Worm (Caenorhabditis elegans) whole organism, midembryonic: Measurements from ENCODE around the gene M176.11.

Experiments
- T22C8.4 ChIP-seq: fragments of 200-800 bp; sonication (Bioruptor generic); IDR thresholded peaks from 2 replicates; pipeline ENCODE4 v1.3.6; 2022; ENCODE audit warnings: missing genetic modification characterization, missing compliant biosample characterization
- cog-1 ChIP-seq: sonication (generic microtip); optimal IDR thresholded peaks from 2 replicates; lab custom pipeline; 2016; ENCODE audit warnings: missing genetic modification characterization, missing compliant biosample characterization
- flt-1 ChIP-seq: fragments of 200-800 bp; sonication (Bioruptor generic); IDR thresholded peaks from 2 replicates; pipeline ENCODE4 v1.3.6; 2022; ENCODE audit warnings: missing genetic modification characterization, missing compliant biosample characterization
- klf-2 ChIP-seq: fragments of 200-800 bp; sonication (Bioruptor generic); conservative IDR thresholded peaks from 2 replicates; pipeline ENCODE4 v1.3.6; 2022; ENCODE audit warnings: missing genetic modification reagents, missing genetic modification characterization, missing compliant biosample characterization
- med-1 ChIP-seq: sonication (generic microtip); optimal IDR thresholded peaks from 2 replicates; lab custom pipeline; 2017; ENCODE audit warnings: missing genetic modification characterization, mild to moderate bottlenecking, missing compliant biosample characterization, antibody characterized with exemption, missing genetic modification reagents; ENCODE audit not compliant: insufficient read depth
- ref-1 ChIP-seq: fragments of 200-800 bp; sonication (Bioruptor generic); conservative IDR thresholded peaks from 2 replicates; pipeline ENCODE4 v1.3.6; 2022; ENCODE audit warnings: missing genetic modification reagents, missing genetic modification characterization, missing compliant biosample characterization
- tab-1 ChIP-seq: fragments of 200-800 bp; sonication (Bioruptor generic); IDR thresholded peaks from 2 replicates; pipeline ENCODE4 v1.3.6; 2022; ENCODE audit warnings: missing genetic modification characterization, missing compliant biosample characterization
- ztf-23 ChIP-seq: fragments of 200-800 bp; sonication (Bioruptor generic); IDR thresholded peaks from 2 replicates; pipeline ENCODE4 v1.3.6; 2022; ENCODE audit warnings: missing genetic modification reagents, missing genetic modification characterization, missing compliant biosample characterization
- ztf-29 ChIP-seq: fragments of 200-800 bp; sonication (Bioruptor generic); IDR thresholded peaks from 2 replicates; pipeline ENCODE4 v1.3.6; 2022; ENCODE audit warnings: missing genetic modification reagents, missing genetic modification characterization, missing compliant biosample characterization

The M176.11 gene

DNA sequence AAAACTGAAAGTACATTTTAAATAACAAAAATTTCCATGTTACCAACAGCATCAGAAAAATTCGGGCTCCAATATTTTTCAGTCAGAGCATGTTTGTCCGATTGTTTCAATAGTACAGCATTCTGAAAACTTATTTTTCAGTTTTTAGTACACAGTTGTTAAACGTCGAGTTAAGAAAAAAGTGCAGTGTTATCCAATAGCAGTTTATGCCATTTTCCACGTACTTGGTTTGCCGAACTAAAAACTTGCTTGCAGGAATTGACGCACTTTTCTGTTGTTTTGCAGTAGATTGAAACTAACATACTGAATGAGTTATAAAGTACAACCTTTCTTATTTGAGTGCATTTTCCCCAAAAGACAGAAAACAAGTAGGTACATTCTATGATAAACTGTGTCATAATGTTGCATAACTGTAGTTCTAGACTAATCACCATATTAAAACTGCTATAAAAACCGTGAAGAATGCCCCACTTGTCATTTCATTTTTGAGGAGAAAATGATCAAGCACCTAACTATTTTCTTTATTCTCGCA, 23.6 kb upstream of the M176.11 start, which contains the start of the genes Y51B9A.14 and Y51B9A.8:
Gene Y51B9A.14, minus strand, starts transcription at position 101 of the 532 bp plus-strand sequence.
Gene Y51B9A.8, plus strand, starts transcription at position 482 of the 532 bp plus-strand sequence.
- TF ChIP-seq ztf-29 (GFP tag; lab: Robert Waterston, UW): no peak
- TF ChIP-seq flt-1: no peak
- no peak for TF ChIP-seq T22C8.4 (GFP tag; lab: Robert Waterston, UW)
- TF ChIP-seq ztf-23: no peak
- no peak for TF ChIP-seq tab-1 (GFP tag; lab: Robert Waterston, UW)
- TF ChIP-seq ref-1 (GFP tag; lab: Robert Waterston, UW): no peak
- TF ChIP-seq cog-1 (tag; lab: Kevin White, UChicago): no peak

ce11 chrII:9399746-9400145, 22.3 kb upstream of the M176.11 start, which contains the start of gene Y51B9A.7:
Gene Y51B9A.7, plus strand, starts transcription at chrII:9400046.
- no peak for TF ChIP-seq cog-1 (tag; lab: Kevin White, UChicago)
- no peak for TF ChIP-seq T22C8.4 (GFP tag; lab: Robert Waterston, UW)

ce11 chrII:9403087-9403486, 19.0 kb upstream of the M176.11 start, which contains the start of gene Y51B9A.6:
Gene Y51B9A.6, minus strand, starts transcription at chrII:9403187.
- TF ChIP-seq ztf-23 (no peak), T22C8.4 (GFP tag; lab: Robert Waterston, UW) (no peak), ref-1 (GFP tag; lab: Robert Waterston, UW) (no peak), ztf-29 (GFP tag; lab: Robert Waterston, UW) (no peak), cog-1 (tag; lab: Kevin White, UChicago) (no peak), med-1 (GFP tag; lab: Kevin White, UChicago) (no peak), klf-2 (GFP tag; lab: Robert Waterston, UW) (no peak), tab-1 (GFP tag; lab: Robert Waterston, UW) (no peak), flt-1 (no peak)

ce11 chrII:9403846-9404245, 18.2 kb upstream of the M176.11 start, which contains the start of gene Y51B9A.5:
Gene Y51B9A.5, plus strand, starts transcription at chrII:9404146.
- TF ChIP-seq med-1 (GFP tag; lab: Kevin White, UChicago) (no peak), ref-1 (GFP tag; lab: Robert Waterston, UW) (no peak), cog-1 (tag; lab: Kevin White, UChicago) (no peak), T22C8.4 (GFP tag; lab: Robert Waterston, UW) (no peak), tab-1 (GFP tag; lab: Robert Waterston, UW) (no peak), flt-1 (no peak), klf-2 (GFP tag; lab: Robert Waterston, UW) (no peak), ztf-29 (GFP tag; lab: Robert Waterston, UW) (no peak), ztf-23 (no peak)

DNA sequence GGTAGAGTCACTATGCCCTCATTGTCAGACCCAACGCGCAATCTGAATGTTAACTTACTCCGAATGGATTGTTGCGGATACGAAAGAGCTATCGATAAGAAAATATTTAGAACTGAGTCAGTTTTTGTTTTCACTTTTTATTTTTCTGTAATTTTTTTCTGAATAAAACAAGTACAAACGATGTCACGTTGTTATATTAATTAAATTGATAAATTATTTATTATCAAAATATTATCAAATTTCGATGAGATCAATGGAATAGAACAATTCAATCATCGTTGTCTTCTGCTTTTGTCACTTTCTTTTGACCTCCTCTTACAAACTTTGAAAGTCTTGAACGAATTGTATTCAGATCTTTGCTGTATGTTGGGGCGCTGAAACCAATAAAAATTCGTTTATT, 15.0 kb upstream of the M176.11 start, which contains the start of gene mpz-6:
Gene mpz-6, minus strand, starts transcription at position 101 of the 400 bp plus-strand sequence.
- TF ChIP-seq flt-1 (no peak), ztf-23 (no peak), klf-2 (GFP tag; lab: Robert Waterston, UW) (no peak), tab-1 (GFP tag; lab: Robert Waterston, UW) (no peak), cog-1 (tag; lab: Kevin White, UChicago) (no peak), med-1 (GFP tag; lab: Kevin White, UChicago) (no peak), T22C8.4 (GFP tag; lab: Robert Waterston, UW) (no peak), ztf-29 (GFP tag; lab: Robert Waterston, UW) (no peak), ref-1 (GFP tag; lab: Robert Waterston, UW) (no peak)

DNA sequence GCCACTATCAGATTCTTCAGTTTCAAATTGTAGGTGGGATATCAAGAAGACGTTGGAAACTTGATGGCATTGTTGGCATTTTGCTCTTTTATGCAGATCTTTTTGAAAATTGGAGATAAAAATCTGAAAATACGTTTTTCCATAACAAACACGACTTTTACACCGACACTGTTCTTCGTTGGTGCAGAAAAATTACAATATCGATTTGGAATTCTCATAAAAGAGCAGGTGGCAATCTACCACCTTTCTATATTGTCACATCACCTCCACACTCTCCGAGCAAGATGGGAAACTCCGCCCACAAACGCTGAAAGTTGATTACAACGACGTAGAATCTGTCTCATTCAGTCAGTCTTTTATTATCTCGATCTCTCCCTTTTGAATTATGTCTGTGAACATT, 14.6 kb upstream of the M176.11 start, which contains the start of gene arrd-2:
Gene arrd-2, plus strand, starts transcription at position 301 of the 400 bp plus-strand sequence.
- TF ChIP-seq ztf-29 (GFP tag; lab: Robert Waterston, UW): no peak
- no peak for TF ChIP-seq ztf-23
- TF ChIP-seq T22C8.4 (GFP tag; lab: Robert Waterston, UW): no peak
- TF ChIP-seq med-1 (GFP tag; lab: Kevin White, UChicago): no peak
- no peak for TF ChIP-seq ref-1 (GFP tag; lab: Robert Waterston, UW)

ce11 chrII:9411497-9411896, 10.6 kb upstream of the M176.11 start, which contains the start of gene M176.9:
Gene M176.9, minus strand, starts transcription at chrII:9411597.
- TF ChIP-seq tab-1 (GFP tag; lab: Robert Waterston, UW): no peak
- no peak for TF ChIP-seq ztf-29 (GFP tag; lab: Robert Waterston, UW)
- no peak for TF ChIP-seq klf-2 (GFP tag; lab: Robert Waterston, UW)
- no peak for TF ChIP-seq ztf-23
- no peak for TF ChIP-seq flt-1
- no peak for TF ChIP-seq cog-1 (tag; lab: Kevin White, UChicago)
- no peak for TF ChIP-seq ref-1 (GFP tag; lab: Robert Waterston, UW)
- TF ChIP-seq med-1 (GFP tag; lab: Kevin White, UChicago): no peak
- TF ChIP-seq T22C8.4 (GFP tag; lab: Robert Waterston, UW): no peak

- TF ChIP-seq T22C8.4 (GFP tag; lab: Robert Waterston, UW): no peak
- TF ChIP-seq ztf-29 (GFP tag; lab: Robert Waterston, UW): no peak
- TF ChIP-seq flt-1: no peak
- no peak for TF ChIP-seq klf-2 (GFP tag; lab: Robert Waterston, UW)
- no peak for TF ChIP-seq tab-1 (GFP tag; lab: Robert Waterston, UW)
- no peak for TF ChIP-seq cog-1 (tag; lab: Kevin White, UChicago)
- no peak for TF ChIP-seq med-1 (GFP tag; lab: Kevin White, UChicago)
- no peak for TF ChIP-seq ref-1 (GFP tag; lab: Robert Waterston, UW)
- TF ChIP-seq ztf-23: no peak
Observed at ce11 chrII:9412086-9412608, 9.9 kb upstream of the M176.11 start, which contains the start of gene arrd-3. Gene arrd-3, plus strand, starts transcription at chrII:9412558.
